Fruit fly (Drosophila melanogaster): ENCODE measurements around the gene fog.

DNA sequence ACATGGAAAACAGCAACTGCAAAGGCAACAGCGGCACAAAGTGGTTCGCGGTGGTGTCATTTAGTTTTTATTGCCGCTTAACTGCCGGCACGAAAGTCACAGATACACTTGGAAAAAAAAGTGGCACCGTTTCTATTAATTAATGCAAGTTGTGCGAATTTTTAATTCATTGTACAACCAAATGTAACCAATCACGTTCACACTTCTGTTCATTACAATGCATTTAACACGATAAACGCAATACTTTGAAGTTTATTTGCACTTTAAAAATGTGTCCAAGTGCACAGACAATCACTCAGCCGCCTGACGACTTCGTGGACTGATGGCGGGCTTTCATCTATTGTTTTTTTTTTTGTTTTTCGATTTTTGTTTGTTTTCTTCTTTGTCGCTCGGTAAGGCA is 21.5 kb downstream of the fog start:
- no peak for TF ChIP-seq CG8478 (optimal IDR thresholded peaks at IDR 0.05)
- no peak for TF ChIP-seq CTCF (optimal IDR thresholded peaks at IDR 0.05)
